Worm (Caenorhabditis elegans) whole organism, L3 larva: ENCODE results near the gene sprr-1.
A peak's percentile ranks its signal among the peaks of the same experiment; 100 is the strongest.

Experiments used
- R02D3.7 ChIP-seq: fragments of 150-350 bp; optimal IDR thresholded peaks from 2 replicates; lab custom pipeline; 2014; ENCODE audit warnings: missing biosample characterization, missing genetic modification characterization
- ZK546.5 ChIP-seq: sonication (generic microtip); optimal IDR thresholded peaks from 2 replicates; lab custom pipeline; 2017; ENCODE audit warnings: missing biosample characterization, missing genetic modification characterization
- ama-1 ChIP-seq: fragments of 150-350 bp; optimal IDR thresholded peaks from 2 replicates; lab custom pipeline; 2018
- ceh-82 ChIP-seq: fragments of 150-350 bp; optimal IDR thresholded peaks from 2 replicates; lab custom pipeline; 2014; ENCODE audit warnings: missing biosample characterization, missing genetic modification characterization
- daf-12 ChIP-seq: fragments of 150-350 bp; optimal IDR thresholded peaks from 2 replicates; lab custom pipeline; 2014; ENCODE audit warnings: missing biosample characterization, missing genetic modification reagents, missing genetic modification characterization
- egl-27 ChIP-seq: sonication (generic microtip); optimal IDR thresholded peaks from 4 replicates; lab custom pipeline; 2017; ENCODE audit warnings: missing biosample characterization, missing genetic modification reagents, missing genetic modification characterization
- egl-5 ChIP-seq: fragments of 150-350 bp; optimal IDR thresholded peaks from 2 replicates; lab custom pipeline; 2017; ENCODE audit warnings: missing biosample characterization, missing genetic modification reagents, missing genetic modification characterization, inconsistent platforms
- elt-1 ChIP-seq: fragments of 150-350 bp; optimal IDR thresholded peaks from 2 replicates; lab custom pipeline; 2014; ENCODE audit warnings: missing biosample characterization, missing genetic modification characterization
- elt-2 ChIP-seq: sonication (generic microtip); optimal IDR thresholded peaks from 2 replicates; lab custom pipeline; 2016; ENCODE audit warnings: missing genetic modification reagents, mild to moderate bottlenecking, missing genetic modification characterization, missing compliant biosample characterization
- elt-3 ChIP-seq, 3 experiments: fragments of 150-350 bp in 1 of 3; sonication (generic microtip) in 2 of 3; optimal IDR thresholded peaks; 2 replicates in 2 of 3; 4 replicates in 1 of 3; lab custom pipeline; 2014 to 2017; ENCODE audit warnings: missing biosample characterization in 3 of 3, missing genetic modification characterization in 3 of 3
- eor-1 ChIP-seq, 2 experiments: fragments of 150-350 bp; optimal IDR thresholded peaks; 2 replicates each; lab custom pipeline; 2014 to 2018; ENCODE audit warnings: missing biosample characterization in 2 of 2, missing genetic modification characterization in 2 of 2
- hmg-11 ChIP-seq: sonication (generic microtip); optimal IDR thresholded peaks from 2 replicates; lab custom pipeline; 2016; ENCODE audit warnings: missing genetic modification characterization, missing compliant biosample characterization
- lin-39 ChIP-seq: fragments of 150-350 bp; optimal IDR thresholded peaks from 2 replicates; lab custom pipeline; 2018; ENCODE audit warnings: missing biosample characterization, missing genetic modification reagents, missing genetic modification characterization
- lsy-12 ChIP-seq: sonication (generic microtip); optimal IDR thresholded peaks from 2 replicates; lab custom pipeline; 2016; ENCODE audit warnings: mild to moderate bottlenecking, missing genetic modification characterization, missing compliant biosample characterization
- mdl-1 ChIP-seq: fragments of 150-350 bp; optimal IDR thresholded peaks from 2 replicates; lab custom pipeline; 2014; ENCODE audit warnings: missing biosample characterization, missing genetic modification characterization
- nfya-1 ChIP-seq: sonication (generic microtip); optimal IDR thresholded peaks from 2 replicates; lab custom pipeline; 2017; ENCODE audit warnings: missing genetic modification characterization, mild to moderate bottlenecking, missing compliant biosample characterization, antibody characterized with exemption, moderate library complexity; ENCODE audit not compliant: insufficient read depth
- nhr-11 ChIP-seq: fragments of 150-350 bp; optimal IDR thresholded peaks from 2 replicates; lab custom pipeline; 2014; ENCODE audit warnings: missing biosample characterization, missing genetic modification characterization
- nhr-12 ChIP-seq: fragments of 150-350 bp; optimal IDR thresholded peaks from 2 replicates; lab custom pipeline; 2014; ENCODE audit warnings: missing biosample characterization, missing genetic modification characterization
- nhr-23 ChIP-seq: fragments of 150-350 bp; optimal IDR thresholded peaks from 2 replicates; lab custom pipeline; 2014; ENCODE audit warnings: missing biosample characterization, missing genetic modification reagents, missing genetic modification characterization
- nhr-237 ChIP-seq: fragments of 150-350 bp; optimal IDR thresholded peaks from 2 replicates; lab custom pipeline; 2014; ENCODE audit warnings: missing biosample characterization, missing genetic modification characterization
- nhr-25 ChIP-seq: sonication (generic microtip); optimal IDR thresholded peaks from 2 replicates; lab custom pipeline; 2017; ENCODE audit warnings: missing biosample characterization, missing genetic modification characterization
- nhr-28 ChIP-seq: fragments of 150-350 bp; optimal IDR thresholded peaks from 2 replicates; lab custom pipeline; 2014; ENCODE audit warnings: missing biosample characterization, missing genetic modification characterization
- nhr-43 ChIP-seq: sonication (generic microtip); optimal IDR thresholded peaks from 2 replicates; lab custom pipeline; 2016; ENCODE audit warnings: mild to moderate bottlenecking, missing genetic modification characterization, missing compliant biosample characterization; ENCODE audit not compliant: poor library complexity, severe bottlenecking
- nhr-67 ChIP-seq: fragments of 150-350 bp; optimal IDR thresholded peaks from 2 replicates; lab custom pipeline; 2014; ENCODE audit warnings: missing biosample characterization, missing genetic modification characterization
- nhr-76 ChIP-seq: fragments of 150-350 bp; sonication (generic microtip); optimal IDR thresholded peaks from 5 replicates; lab custom pipeline; 2014; ENCODE audit warnings: missing biosample characterization, missing genetic modification characterization
- pha-4 ChIP-seq: fragments of 150-350 bp; optimal IDR thresholded peaks from 2 replicates; lab custom pipeline; 2014; ENCODE audit warnings: missing biosample characterization, missing genetic modification reagents, missing genetic modification characterization
- pqm-1 ChIP-seq: fragments of 150-350 bp; optimal IDR thresholded peaks from 2 replicates; lab custom pipeline; 2017; ENCODE audit warnings: missing biosample characterization, missing genetic modification characterization, inconsistent platforms
- sea-2 ChIP-seq: fragments of 150-350 bp; sonication (generic microtip); optimal IDR thresholded peaks from 4 replicates; lab custom pipeline; 2014; ENCODE audit warnings: missing biosample characterization, missing genetic modification reagents, missing genetic modification characterization
- skn-1 ChIP-seq: fragments of 150-350 bp; optimal IDR thresholded peaks from 2 replicates; lab custom pipeline; 2014; ENCODE audit warnings: missing biosample characterization, missing genetic modification characterization
- snpc-4 ChIP-seq: fragments of 150-350 bp; optimal IDR thresholded peaks from 2 replicates; lab custom pipeline; 2014; ENCODE audit warnings: missing biosample characterization, missing genetic modification characterization
- tbx-2 ChIP-seq: sonication (generic microtip); optimal IDR thresholded peaks from 2 replicates; lab custom pipeline; 2016; ENCODE audit warnings: mild to moderate bottlenecking, missing genetic modification characterization, missing compliant biosample characterization
- unc-62 ChIP-seq: fragments of 150-350 bp; sonication (generic microtip); optimal IDR thresholded peaks from 4 replicates; lab custom pipeline; 2014; ENCODE audit warnings: missing biosample characterization, missing genetic modification reagents, missing genetic modification characterization
- zag-1 ChIP-seq: fragments of 150-350 bp; optimal IDR thresholded peaks from 2 replicates; lab custom pipeline; 2014; ENCODE audit warnings: missing biosample characterization, missing genetic modification characterization
- ztf-11 ChIP-seq: fragments of 150-350 bp; optimal IDR thresholded peaks from 2 replicates; lab custom pipeline; 2014; ENCODE audit warnings: missing biosample characterization, missing genetic modification characterization

Gene sprr-1

DNA sequence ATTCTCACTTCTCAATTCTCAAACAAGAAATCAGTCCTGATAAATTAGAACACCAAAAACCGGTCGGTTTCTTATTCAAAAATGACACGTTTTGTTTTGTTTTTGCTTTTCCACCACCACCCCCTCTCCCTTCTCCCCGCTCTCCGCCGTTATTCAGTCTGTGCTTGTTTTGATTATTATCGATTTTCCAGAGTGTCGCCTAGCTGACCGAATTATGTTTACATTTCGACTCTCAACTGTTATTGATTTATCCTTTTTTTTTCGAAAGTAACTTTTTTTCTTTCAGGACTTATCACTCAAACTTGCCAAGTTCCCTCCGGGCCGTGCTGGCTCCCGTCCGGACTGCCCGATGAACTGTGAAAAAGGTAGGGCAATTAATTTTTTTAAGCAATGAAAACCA, 27.2 kb downstream of the sprr-1 start, which contains the start of gene gob-1:
Gene gob-1 (plus strand): TSS at position 281 of the 400 bp plus-strand sequence.
- TF ChIP-seq egl-5 (tag; lab: Kevin White, UChicago) (no peak), ZK546.5 (no peak), nhr-12 (no peak)

DNA sequence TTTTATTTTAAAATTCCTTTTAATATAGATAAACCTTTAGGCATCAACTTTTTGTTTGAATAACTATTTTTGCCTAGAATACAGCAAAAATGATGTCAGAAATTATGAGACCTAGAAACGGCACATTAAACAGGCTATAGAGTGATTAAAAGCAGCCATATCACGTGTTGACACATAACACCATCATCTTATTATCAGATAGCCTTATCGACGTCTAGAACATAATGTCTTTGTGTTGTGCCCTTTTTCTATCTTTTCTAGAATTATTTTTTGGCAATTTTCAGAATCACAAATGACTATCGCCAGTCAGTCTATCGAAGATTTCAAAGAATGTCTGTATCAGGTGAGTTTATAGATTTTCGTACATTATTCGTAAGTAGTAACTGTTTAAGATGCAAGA, 28.1 kb downstream of the sprr-1 start:
- peak; percentile 30 for TF ChIP-seq nhr-43
- peak; percentile 54 for TF ChIP-seq elt-2
- no peak for TF ChIP-seq nfya-1 (tag; lab: Kevin White, UChicago)
- no peak for TF ChIP-seq nhr-12
- peak; percentile 53 for TF ChIP-seq pqm-1 (tag; lab: Kevin White, UChicago)
- TF ChIP-seq nhr-76 (tag; lab: Kevin White, UChicago), result no peak
- no peak for TF ChIP-seq egl-27 (tag; lab: Kevin White, UChicago)
- no peak for TF ChIP-seq zag-1

DNA sequence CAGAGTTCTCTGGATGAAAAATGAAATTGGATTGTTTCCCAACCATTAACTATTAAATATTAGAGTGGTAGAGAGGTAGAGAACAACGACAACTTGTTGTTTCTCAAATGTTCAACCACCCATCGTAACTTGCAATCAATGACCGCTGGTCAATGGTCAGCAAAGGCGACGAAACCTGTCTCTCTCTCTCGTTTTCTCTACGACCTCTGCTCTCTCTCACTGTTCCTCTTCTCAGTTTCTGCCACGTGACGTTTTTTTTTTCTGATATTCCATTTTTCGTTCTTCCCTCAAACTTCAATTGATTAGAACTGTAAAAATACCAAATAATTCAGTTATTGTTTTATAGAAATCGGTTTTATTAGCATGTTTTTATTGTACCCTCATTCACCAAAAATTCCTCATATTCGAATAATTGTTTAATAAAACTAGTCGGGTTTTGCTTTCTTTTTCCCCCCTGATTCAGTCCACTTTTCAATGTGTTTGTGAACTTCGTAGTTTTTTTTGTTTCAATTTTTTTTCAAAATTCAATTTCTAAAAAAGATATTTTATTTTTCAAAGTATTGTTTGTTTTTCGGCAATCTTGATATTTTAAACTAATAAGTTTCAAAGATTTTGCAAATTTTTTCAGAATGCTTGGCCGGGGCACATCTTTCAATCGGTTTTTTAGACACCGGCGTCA, 31.0 kb downstream of the sprr-1 start, which contains the start of gene suox-1:
Gene suox-1 (plus strand): TSS at position 629 of the 679 bp plus-strand sequence.
- no peak for TF ChIP-seq skn-1 (tag; lab: Kevin White, UChicago)
- no peak for TF ChIP-seq egl-5 (tag; lab: Kevin White, UChicago)
- TF ChIP-seq nhr-25 (tag; lab: Kevin White, UChicago), result peak; percentile 48
- no peak for TF ChIP-seq nhr-76 (tag; lab: Kevin White, UChicago)
- TF ChIP-seq elt-2, result peak; percentile 16
- TF ChIP-seq lin-39, result peak; percentile 45
- TF ChIP-seq hmg-11, result no peak
- TF ChIP-seq egl-27 (tag; lab: Kevin White, UChicago), result no peak
- no peak for TF ChIP-seq ceh-82 (tag; lab: Kevin White, UChicago)
- TF ChIP-seq mdl-1 (tag; lab: Kevin White, UChicago), result peak; percentile 45
- TF ChIP-seq nfya-1 (tag; lab: Kevin White, UChicago), result peak; percentile 36
- peak; percentile 73 for TF ChIP-seq nhr-23 (tag; lab: Kevin White, UChicago)
- peak; percentile 3 for TF ChIP-seq lsy-12 (tag; lab: Kevin White, UChicago)
- TF ChIP-seq sea-2 (GFP tag; lab: Kevin White, UChicago), result no peak
- TF ChIP-seq nhr-28 (tag; lab: Kevin White, UChicago), result no peak
- TF ChIP-seq ama-1, result peak; percentile 48
- no peak for TF ChIP-seq elt-3 (tag; optimal IDR thresholded peaks at IDR 0.05; lab: Kevin White, UChicago)
- TF ChIP-seq eor-1 (tag; optimal IDR thresholded peaks at IDR 0.05; lab: Kevin White, UChicago), result no peak
- TF ChIP-seq nhr-237 (tag; lab: Kevin White, UChicago), result no peak
- peak; percentile 47 for TF ChIP-seq nhr-43
- TF ChIP-seq elt-1 (tag; lab: Kevin White, UChicago), result no peak
- peak; percentile 14 for TF ChIP-seq pha-4 (tag; lab: Kevin White, UChicago)
- no peak for TF ChIP-seq unc-62 (GFP tag; lab: Kevin White, UChicago)
- TF ChIP-seq snpc-4, result no peak
- no peak for TF ChIP-seq pqm-1 (tag; lab: Kevin White, UChicago)
- no peak for TF ChIP-seq R02D3.7
- TF ChIP-seq ZK546.5, result no peak
- no peak for TF ChIP-seq daf-12 (tag; lab: Kevin White, UChicago)
- no peak for TF ChIP-seq tbx-2

DNA sequence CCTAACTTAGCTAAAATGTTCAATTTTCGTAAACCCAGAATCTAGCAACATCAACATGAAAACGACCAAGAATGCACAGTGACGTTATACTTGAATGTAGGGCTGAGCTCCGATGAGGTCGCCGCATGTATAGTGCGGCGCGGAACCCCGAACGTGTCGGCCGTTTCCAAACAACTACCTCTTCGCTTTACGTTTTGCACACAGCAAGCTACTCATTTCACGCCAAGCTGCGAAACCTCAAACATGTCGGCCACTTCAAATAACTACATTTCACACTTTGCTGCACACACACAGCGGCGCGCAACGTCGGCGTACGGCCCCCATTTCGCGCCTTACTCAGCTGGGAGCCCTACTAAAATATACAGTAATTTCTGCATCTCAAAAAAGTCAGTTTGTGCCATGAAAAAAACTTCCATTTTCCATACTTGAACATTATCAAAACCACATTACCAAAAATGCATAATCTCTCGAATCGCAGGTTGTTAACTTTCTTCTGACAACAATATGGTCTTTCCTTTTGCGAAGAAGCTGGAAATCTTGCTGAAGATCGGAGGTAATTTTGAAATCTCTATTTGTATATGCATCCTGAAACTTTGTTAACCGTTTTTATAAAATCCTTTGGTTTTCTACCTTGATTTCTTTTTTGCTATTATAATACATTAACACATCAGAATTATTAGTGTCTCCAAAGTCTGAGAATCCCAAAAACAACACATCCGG, 36.5 kb downstream of the sprr-1 start, which contains the start of gene H13N06.7:
Gene H13N06.7 (plus strand): TSS at position 670 of the 720 bp plus-strand sequence.
- TF ChIP-seq nhr-67, result no peak
- TF ChIP-seq nhr-11 (tag; lab: Kevin White, UChicago), result no peak
- no peak for TF ChIP-seq nhr-76 (tag; lab: Kevin White, UChicago)
- no peak for TF ChIP-seq sea-2 (GFP tag; lab: Kevin White, UChicago)
- TF ChIP-seq ztf-11 (tag; lab: Kevin White, UChicago), result no peak
- TF ChIP-seq egl-5 (tag; lab: Kevin White, UChicago), result no peak
- TF ChIP-seq unc-62 (GFP tag; lab: Kevin White, UChicago), result no peak
- no peak for TF ChIP-seq pha-4 (tag; lab: Kevin White, UChicago)
- TF ChIP-seq snpc-4, result no peak
- no peak for TF ChIP-seq pqm-1 (tag; lab: Kevin White, UChicago)
- no peak for TF ChIP-seq nfya-1 (tag; lab: Kevin White, UChicago)
- TF ChIP-seq, all 47 proteins: peak for 0
